Worm (Caenorhabditis elegans) whole organism, L2 larva: Measurements from ENCODE around the gene B0353.1.

Source experiments
- C34F6.9 ChIP-seq: fragments of 150-350 bp; optimal IDR thresholded peaks from 2 replicates; lab custom pipeline; 2014; ENCODE audit warnings: missing biosample characterization, missing genetic modification characterization
- F13H6.1 ChIP-seq: sonication (generic microtip); optimal IDR thresholded peaks from 2 replicates; lab custom pipeline; 2016; ENCODE audit warnings: missing genetic modification characterization, missing compliant biosample characterization
- R02D3.7 ChIP-seq: fragments of 150-350 bp; optimal IDR thresholded peaks from 2 replicates; lab custom pipeline; 2014; ENCODE audit warnings: missing biosample characterization, missing genetic modification characterization
- Y55F3AM.14 ChIP-seq: fragments of 200-800 bp; sonication (Bioruptor generic); optimal IDR thresholded peaks from 2 replicates; lab custom pipeline; 2018; ENCODE audit warnings: mild to moderate bottlenecking, missing genetic modification characterization, missing compliant biosample characterization
- ZK546.5 ChIP-seq: sonication (generic microtip); optimal IDR thresholded peaks from 2 replicates; lab custom pipeline; 2017; ENCODE audit warnings: missing biosample characterization, missing genetic modification characterization
- aly-2 ChIP-seq: fragments of 150-350 bp; optimal IDR thresholded peaks from 2 replicates; lab custom pipeline; 2014; ENCODE audit warnings: missing biosample characterization, missing genetic modification characterization
- ceh-16 ChIP-seq: fragments of 150-350 bp; optimal IDR thresholded peaks from 2 replicates; lab custom pipeline; 2014; ENCODE audit warnings: missing biosample characterization, missing genetic modification characterization
- ceh-82 ChIP-seq: fragments of 150-350 bp; optimal IDR thresholded peaks from 2 replicates; lab custom pipeline; 2014; ENCODE audit warnings: missing biosample characterization, missing genetic modification characterization
- crh-2 ChIP-seq: sonication (generic microtip); optimal IDR thresholded peaks from 2 replicates; lab custom pipeline; 2017; ENCODE audit warnings: missing biosample characterization, missing genetic modification characterization
- dmd-4 ChIP-seq: sonication (generic microtip); optimal IDR thresholded peaks from 2 replicates; lab custom pipeline; 2017; ENCODE audit warnings: missing biosample characterization, missing genetic modification characterization
- egl-27 ChIP-seq: sonication (generic microtip); optimal IDR thresholded peaks from 3 replicates; lab custom pipeline; 2017; ENCODE audit warnings: missing biosample characterization, missing genetic modification reagents, missing genetic modification characterization
- elt-1 ChIP-seq: fragments of 150-350 bp; optimal IDR thresholded peaks from 2 replicates; lab custom pipeline; 2014; ENCODE audit warnings: missing biosample characterization, missing genetic modification characterization
- elt-3 ChIP-seq: sonication (generic microtip); optimal IDR thresholded peaks from 2 replicates; lab custom pipeline; 2017; ENCODE audit warnings: missing biosample characterization, missing genetic modification characterization
- fos-1 ChIP-seq: fragments of 150-350 bp; optimal IDR thresholded peaks from 2 replicates; lab custom pipeline; 2014; ENCODE audit warnings: missing biosample characterization, missing genetic modification characterization
- lin-11 ChIP-seq: fragments of 150-350 bp; sonication (generic microtip); optimal IDR thresholded peaks from 2 replicates; lab custom pipeline; 2014; ENCODE audit warnings: missing biosample characterization, missing genetic modification characterization, inconsistent platforms, mixed read lengths
- lin-13 ChIP-seq: fragments of 150-350 bp; optimal IDR thresholded peaks from 2 replicates; lab custom pipeline; 2014; ENCODE audit warnings: missing biosample characterization, missing genetic modification reagents, missing genetic modification characterization
- lin-39 ChIP-seq: fragments of 150-350 bp; optimal IDR thresholded peaks from 2 replicates; lab custom pipeline; 2014; ENCODE audit warnings: missing biosample characterization, missing genetic modification reagents, missing genetic modification characterization
- lsy-2 ChIP-seq, 2 experiments: fragments of 150-350 bp in 1 of 2; sonication (generic microtip) in 1 of 2; optimal IDR thresholded peaks; 2 replicates each; lab custom pipeline; 2014 to 2017; ENCODE audit warnings: missing biosample characterization in 2 of 2, missing genetic modification characterization in 2 of 2
- mab-5 ChIP-seq: fragments of 150-350 bp; optimal IDR thresholded peaks from 2 replicates; lab custom pipeline; 2014; ENCODE audit warnings: missing biosample characterization, missing genetic modification characterization
- mdl-1 ChIP-seq, 2 experiments: fragments of 150-350 bp in 1 of 2; sonication (generic microtip) in 1 of 2; optimal IDR thresholded peaks; 2 replicates each; lab custom pipeline; 2017; ENCODE audit warnings: missing biosample characterization in 2 of 2, missing genetic modification characterization in 2 of 2
- nhr-10 ChIP-seq: sonication (generic microtip); optimal IDR thresholded peaks from 2 replicates; lab custom pipeline; 2017; ENCODE audit warnings: missing biosample characterization, missing genetic modification characterization
- nhr-11 ChIP-seq: fragments of 150-350 bp; optimal IDR thresholded peaks from 2 replicates; lab custom pipeline; 2014; ENCODE audit warnings: missing biosample characterization, missing genetic modification characterization
- nhr-129 ChIP-seq: fragments of 150-350 bp; optimal IDR thresholded peaks from 2 replicates; lab custom pipeline; 2014; ENCODE audit warnings: missing biosample characterization, missing genetic modification characterization
- nhr-21 ChIP-seq: fragments of 150-350 bp; optimal IDR thresholded peaks from 2 replicates; lab custom pipeline; 2014; ENCODE audit warnings: missing biosample characterization, missing genetic modification characterization
- nhr-23 ChIP-seq: fragments of 150-350 bp; optimal IDR thresholded peaks from 2 replicates; lab custom pipeline; 2014; ENCODE audit warnings: missing biosample characterization, missing genetic modification reagents, missing genetic modification characterization
- nhr-237 ChIP-seq: fragments of 150-350 bp; optimal IDR thresholded peaks from 2 replicates; lab custom pipeline; 2014; ENCODE audit warnings: missing biosample characterization, missing genetic modification characterization
- nhr-25 ChIP-seq: fragments of 150-350 bp; sonication (generic microtip); optimal IDR thresholded peaks from 3 replicates; lab custom pipeline; 2014; ENCODE audit warnings: missing biosample characterization, missing genetic modification characterization
- nhr-6 ChIP-seq: fragments of 150-350 bp; optimal IDR thresholded peaks from 2 replicates; lab custom pipeline; 2014; ENCODE audit warnings: missing biosample characterization, missing genetic modification characterization
- nhr-77 ChIP-seq: fragments of 150-350 bp; optimal IDR thresholded peaks from 2 replicates; lab custom pipeline; 2014; ENCODE audit warnings: missing biosample characterization, missing genetic modification characterization
- peb-1 ChIP-seq: fragments of 150-350 bp; optimal IDR thresholded peaks from 2 replicates; lab custom pipeline; 2014; ENCODE audit warnings: missing biosample characterization, missing genetic modification characterization
- sem-4 ChIP-seq: fragments of 150-350 bp; optimal IDR thresholded peaks from 2 replicates; lab custom pipeline; 2014; ENCODE audit warnings: missing biosample characterization, missing genetic modification reagents, missing genetic modification characterization
- sma-9 ChIP-seq, 2 experiments: fragments of 150-350 bp in 1 of 2; sonication (generic microtip) in 1 of 2; optimal IDR thresholded peaks; 2 replicates each; lab custom pipeline; 2014 to 2016; ENCODE audit warnings: missing genetic modification characterization in 2 of 2, mild to moderate bottlenecking in 1 of 2, missing biosample characterization in 1 of 2, missing compliant biosample characterization in 1 of 2, missing genetic modification reagents in 1 of 2, moderate library complexity in 1 of 2
- snpc-4 ChIP-seq: fragments of 150-350 bp; optimal IDR thresholded peaks from 2 replicates; lab custom pipeline; 2014; ENCODE audit warnings: missing biosample characterization, missing genetic modification characterization
- unc-39 ChIP-seq: fragments of 150-350 bp; optimal IDR thresholded peaks from 2 replicates; lab custom pipeline; 2014; ENCODE audit warnings: missing biosample characterization, missing genetic modification characterization
- unc-55 ChIP-seq: fragments of 150-350 bp; sonication (generic microtip); optimal IDR thresholded peaks from 3 replicates; lab custom pipeline; 2014; ENCODE audit warnings: missing biosample characterization, missing genetic modification reagents, missing genetic modification characterization
- zag-1 ChIP-seq: fragments of 150-350 bp; optimal IDR thresholded peaks from 2 replicates; lab custom pipeline; 2014; ENCODE audit warnings: missing biosample characterization, missing genetic modification characterization
- ztf-1 ChIP-seq: fragments of 200-800 bp; sonication (Bioruptor generic); conservative IDR thresholded peaks from 2 replicates; pipeline ENCODE4 v1.3.6; 2022; ENCODE audit warnings: missing genetic modification characterization, missing compliant biosample characterization
- ztf-11 ChIP-seq: sonication (generic microtip); optimal IDR thresholded peaks from 2 replicates; lab custom pipeline; 2017; ENCODE audit warnings: missing biosample characterization, missing genetic modification characterization
- ztf-4 ChIP-seq: fragments of 150-350 bp; optimal IDR thresholded peaks from 2 replicates; lab custom pipeline; 2014; ENCODE audit warnings: missing biosample characterization, missing genetic modification characterization

Gene B0353.1

DNA sequence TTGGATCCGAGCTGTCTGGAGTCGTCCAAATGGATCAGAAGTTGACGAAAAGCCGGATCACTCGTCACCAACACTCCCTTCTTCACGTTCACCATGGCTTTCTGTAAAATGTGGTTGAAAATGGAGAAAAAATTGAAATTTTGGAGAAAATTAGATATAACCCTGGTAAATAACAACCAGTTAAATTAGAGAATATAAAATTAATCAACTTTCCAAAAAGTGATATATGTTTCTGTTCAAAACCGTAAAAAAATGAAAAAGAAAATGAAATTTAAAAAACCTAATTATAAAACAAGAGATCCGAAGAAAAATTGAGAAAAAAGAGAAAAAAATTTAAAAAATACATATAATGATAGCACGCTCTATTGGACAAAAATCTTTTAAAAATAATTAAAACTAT is 21.7 kb downstream of the B0353.1 start, which contains the start of gene gtf-2H5:
TSS of gene gtf-2H5 (minus strand) at position 101 of the 400 bp plus-strand sequence.
- TF ChIP-seq nhr-6 (tag; lab: Kevin White, UChicago): no peak
- TF ChIP-seq unc-39 (tag; lab: Kevin White, UChicago): no peak
- TF ChIP-seq nhr-23 (tag; lab: Kevin White, UChicago): no peak
- no peak for TF ChIP-seq fos-1 (tag; lab: Kevin White, UChicago)
- no peak for TF ChIP-seq lin-11 (tag; lab: Kevin White, UChicago)
- TF ChIP-seq ztf-4 (tag; lab: Kevin White, UChicago): no peak
- TF ChIP-seq lin-13: no peak
- TF ChIP-seq snpc-4: no peak
- TF ChIP-seq zag-1 (tag; lab: Kevin White, UChicago): no peak
- TF ChIP-seq ZK546.5 (tag; lab: Kevin White, UChicago): no peak
- no peak for TF ChIP-seq peb-1 (tag; lab: Kevin White, UChicago)

ce11 chrIII:587009-587408 is 31.3 kb downstream of the B0353.1 start, which contains the start of gene helq-1:
Gene helq-1 (minus strand): TSS chrIII:587109.
- no peak for TF ChIP-seq ztf-11

ce11 chrIII:595449-595848 is 39.7 kb downstream of the B0353.1 start:
- TF ChIP-seq nhr-25 (tag; lab: Kevin White, UChicago) (no peak), elt-3 (tag; lab: Kevin White, UChicago) (no peak), ztf-1 (GFP tag; lab: Robert Waterston, UW) (no peak), aly-2 (tag; lab: Kevin White, UChicago) (no peak), Y55F3AM.14 (GFP tag; lab: Kevin White, UChicago) (peak; percentile 7), ztf-11 (no peak), egl-27 (tag; lab: Kevin White, UChicago) (no peak), nhr-6 (tag; lab: Kevin White, UChicago) (no peak)

DNA sequence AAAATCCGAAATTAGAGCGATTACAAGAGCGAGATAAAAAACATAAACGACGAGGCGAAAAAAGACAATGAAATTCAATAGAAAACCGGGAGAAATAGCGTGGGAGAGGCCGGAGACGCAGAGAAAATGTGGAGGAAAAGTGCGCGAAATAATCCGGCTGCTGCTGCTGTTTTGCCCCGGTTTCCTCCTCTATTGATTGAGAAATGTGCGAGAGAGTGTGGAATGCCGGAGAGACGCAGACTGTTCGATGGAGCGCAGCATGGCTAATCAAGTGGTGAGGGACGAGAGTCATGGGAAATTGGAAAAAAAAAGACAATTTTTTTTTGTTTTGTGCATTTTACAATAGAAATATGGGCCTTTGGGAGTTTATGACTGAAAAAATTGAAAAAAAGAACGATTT is 42.4 kb downstream of the B0353.1 start:
- no peak for TF ChIP-seq ceh-82 (tag; lab: Kevin White, UChicago)
- TF ChIP-seq elt-1 (tag; lab: Kevin White, UChicago): no peak
- peak; percentile 54 for TF ChIP-seq sem-4 (tag; lab: Kevin White, UChicago)
- TF ChIP-seq lin-11 (tag; lab: Kevin White, UChicago): peak; percentile 17
- peak; percentile 7 for TF ChIP-seq nhr-25 (tag; lab: Kevin White, UChicago)
- TF ChIP-seq nhr-129: peak; percentile 64
- TF ChIP-seq mdl-1 (tag; optimal IDR thresholded peaks at IDR 0.05; lab: Kevin White, UChicago): peak; percentile 38 to 55
- peak; percentile 46 for TF ChIP-seq crh-2
- peak; percentile 75 for TF ChIP-seq unc-55 (GFP tag; lab: Kevin White, UChicago)
- TF ChIP-seq zag-1 (tag; lab: Kevin White, UChicago): peak; percentile 46
- TF ChIP-seq lsy-2 (tag; optimal IDR thresholded peaks at IDR 0.05; lab: Kevin White, UChicago): peak; percentile 5 to 66
- TF ChIP-seq F13H6.1: peak; percentile 61
- TF ChIP-seq nhr-77 (tag; lab: Kevin White, UChicago): no peak
- TF ChIP-seq sma-9 (GFP tag; optimal IDR thresholded peaks at IDR 0.05; lab: Kevin White, UChicago): peak; percentile 38
- no peak for TF ChIP-seq sma-9 (tag; optimal IDR thresholded peaks at IDR 0.05; lab: Kevin White, UChicago)
- TF ChIP-seq fos-1 (tag; lab: Kevin White, UChicago): peak; percentile 60
- TF ChIP-seq C34F6.9 (tag; lab: Kevin White, UChicago): peak; percentile 82
- TF ChIP-seq mab-5: peak; percentile 24
- no peak for TF ChIP-seq nhr-237
- no peak for TF ChIP-seq nhr-10
- peak; percentile 25 for TF ChIP-seq egl-27 (tag; lab: Kevin White, UChicago)

ce11 chrIII:598687-599086 is 42.9 kb downstream of the B0353.1 start, which contains the start of gene Y55B1AR.2:
Gene Y55B1AR.2 (minus strand): TSS chrIII:598787.
- no peak for TF ChIP-seq nhr-11 (tag; lab: Kevin White, UChicago)
- no peak for TF ChIP-seq lin-39
- no peak for TF ChIP-seq ceh-16 (tag; lab: Kevin White, UChicago)
- no peak for TF ChIP-seq nhr-21 (tag; lab: Kevin White, UChicago)
- TF ChIP-seq mab-5: no peak
- TF ChIP-seq lin-11 (tag; lab: Kevin White, UChicago): no peak
- TF ChIP-seq egl-27 (tag; lab: Kevin White, UChicago): no peak
- TF ChIP-seq Y55F3AM.14 (GFP tag; lab: Kevin White, UChicago): no peak
- TF ChIP-seq ZK546.5 (tag; lab: Kevin White, UChicago): no peak
- no peak for TF ChIP-seq dmd-4 (tag; lab: Kevin White, UChicago)
- TF ChIP-seq aly-2 (tag; lab: Kevin White, UChicago): no peak
- TF ChIP-seq R02D3.7 (tag; lab: Kevin White, UChicago): no peak
